Fruit fly (Drosophila melanogaster) whole organism, pupa: Measurements from ENCODE around the gene CG10283.
A peak's percentile ranks its signal among the peaks of the same experiment; 100 is the strongest.

Experiments
- CG10348 ChIP-seq: fragments of 200-800 bp; sonication (Bioruptor generic); IDR thresholded peaks from 2 replicates; pipeline ENCODE4 v1.3.6; 2022; ENCODE audit warnings: missing biosample characterization, missing genetic modification characterization
- CG12605 ChIP-seq: fragments of 200-800 bp; sonication (Bioruptor generic); IDR thresholded peaks from 2 replicates; pipeline ENCODE4 v1.3.6; 2022; ENCODE audit warnings: missing biosample characterization, missing genetic modification characterization
- CG13204 ChIP-seq: fragments of 200-800 bp; sonication (Bioruptor generic); optimal IDR thresholded peaks from 2 replicates; lab custom pipeline; 2018; ENCODE audit warnings: missing biosample characterization, mild to moderate bottlenecking, missing genetic modification characterization, moderate library complexity
- CG14655 ChIP-seq: fragments of 200-800 bp; sonication (Bioruptor generic); optimal IDR thresholded peaks from 3 replicates; lab custom pipeline; 2017; ENCODE audit warnings: mild to moderate bottlenecking, missing biosample characterization, missing genetic modification reagents, missing genetic modification characterization
- CG15710 ChIP-seq: fragments of 200-800 bp; sonication (Bioruptor generic); optimal IDR thresholded peaks from 2 replicates; lab custom pipeline; 2018; ENCODE audit warnings: missing biosample characterization, mild to moderate bottlenecking, missing genetic modification characterization, moderate library complexity
- CG17806 ChIP-seq: fragments of 200-800 bp; sonication (Bioruptor generic); optimal IDR thresholded peaks from 2 replicates; lab custom pipeline; 2018; ENCODE audit warnings: missing biosample characterization, mild to moderate bottlenecking, missing genetic modification characterization, moderate library complexity
- CG32121 ChIP-seq: fragments of 200-800 bp; sonication (Bioruptor generic); IDR thresholded peaks from 2 replicates; pipeline ENCODE4 v1.3.6; 2022; ENCODE audit warnings: missing biosample characterization, missing genetic modification characterization
- CG34367 ChIP-seq: fragments of 200-800 bp; sonication (Bioruptor generic); optimal IDR thresholded peaks from 2 replicates; lab custom pipeline; 2018; ENCODE audit warnings: missing biosample characterization, mild to moderate bottlenecking, missing genetic modification characterization
- CG4496 ChIP-seq: fragments of 200-800 bp; sonication (Bioruptor generic); IDR thresholded peaks from 3 replicates; pipeline ENCODE4 v1.3.6; 2022; ENCODE audit warnings: missing biosample characterization, missing genetic modification characterization
- CG8159 ChIP-seq: fragments of 200-800 bp; sonication (Bioruptor generic); optimal IDR thresholded peaks from 3 replicates; lab custom pipeline; 2018; ENCODE audit warnings: missing biosample characterization, mild to moderate bottlenecking, missing genetic modification characterization, moderate library complexity
- CG8301 ChIP-seq: fragments of 200-800 bp; sonication (Bioruptor generic); optimal IDR thresholded peaks from 2 replicates; lab custom pipeline; 2018; ENCODE audit warnings: missing biosample characterization, mild to moderate bottlenecking, missing genetic modification characterization
- CG9948 ChIP-seq: fragments of 200-800 bp; sonication (Bioruptor generic); optimal IDR thresholded peaks from 2 replicates; lab custom pipeline; 2018; ENCODE audit warnings: missing biosample characterization, mild to moderate bottlenecking, missing genetic modification characterization, moderate library complexity
- D1 ChIP-seq: fragments of 200-800 bp; sonication (Bioruptor generic); optimal IDR thresholded peaks from 2 replicates; lab custom pipeline; 2018; ENCODE audit warnings: missing biosample characterization, mild to moderate bottlenecking, missing genetic modification characterization, moderate library complexity
- EcR ChIP-seq: fragments of 200-800 bp; sonication (Bioruptor generic); optimal IDR thresholded peaks from 3 replicates; lab custom pipeline; 2019; ENCODE audit warnings: missing biosample characterization, missing genetic modification characterization, mild to moderate bottlenecking, moderate library complexity, missing genetic modification reagents
- Ets98B ChIP-seq: fragments of 200-800 bp; sonication (Bioruptor generic); IDR thresholded peaks from 2 replicates; pipeline ENCODE4 v1.3.6; 2022; ENCODE audit warnings: missing biosample characterization, missing genetic modification characterization
- Pif1A ChIP-seq: fragments of 200-800 bp; sonication (Bioruptor generic); optimal IDR thresholded peaks from 3 replicates; lab custom pipeline; 2016; ENCODE audit warnings: missing biosample characterization, missing genetic modification characterization
- Pif1B ChIP-seq: fragments of 200-800 bp; sonication (Bioruptor generic); optimal IDR thresholded peaks from 3 replicates; lab custom pipeline; 2016; ENCODE audit warnings: missing biosample characterization, missing genetic modification characterization
- Snoo ChIP-seq: fragments of 200-800 bp; sonication (Bioruptor generic); optimal IDR thresholded peaks from 3 replicates; lab custom pipeline; 2017; ENCODE audit warnings: missing biosample characterization, mild to moderate bottlenecking, missing genetic modification characterization, inconsistent platforms
- fd96Ca ChIP-seq: fragments of 200-800 bp; sonication (Bioruptor generic); IDR thresholded peaks from 3 replicates; pipeline ENCODE4 v1.3.6; 2022; ENCODE audit warnings: missing biosample characterization, missing genetic modification characterization
- gl ChIP-seq: fragments of 200-800 bp; sonication (Bioruptor generic); optimal IDR thresholded peaks from 2 replicates; lab custom pipeline; 2018; ENCODE audit warnings: missing biosample characterization, mild to moderate bottlenecking, missing genetic modification characterization
- rn ChIP-seq: fragments of 200-800 bp; sonication (Bioruptor generic); IDR thresholded peaks from 2 replicates; pipeline ENCODE4 v1.3.6; 2022; ENCODE audit warnings: missing biosample characterization, missing genetic modification characterization

The CG10283 gene

DNA sequence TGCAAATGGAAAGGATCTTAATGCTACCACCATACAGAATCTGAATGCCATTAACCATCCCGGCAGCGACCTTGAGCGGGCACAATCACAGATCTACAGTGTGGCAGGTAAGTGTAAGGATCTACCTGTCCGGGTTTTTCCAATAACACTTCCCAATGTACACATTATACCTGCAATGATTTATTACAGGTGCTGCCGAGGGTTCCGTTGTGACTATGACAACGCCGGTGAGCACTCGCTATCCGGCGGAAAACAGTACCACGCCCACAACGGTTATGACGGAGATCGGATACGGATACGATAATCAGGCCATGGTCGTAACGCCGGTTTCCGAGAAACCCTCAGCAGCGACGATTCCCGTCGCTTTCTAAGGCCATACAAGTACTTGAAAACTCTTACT lies 2.5 kb upstream of the CG10283 start:
- TF ChIP-seq CG17806 (no peak), gl (tag; lab: Kevin White, UChicago) (no peak), CG12605 (GFP tag; lab: Robert Waterston, UW) (no peak), CG10348 (GFP tag; lab: Robert Waterston, UW) (no peak), rn (GFP tag; lab: Robert Waterston, UW) (no peak), CG8159 (tag; lab: Kevin White, UChicago) (no peak), Pif1A (GFP tag; lab: Kevin White, UChicago) (no peak), EcR (GFP tag; lab: Kevin White, UChicago) (no peak)

DNA sequence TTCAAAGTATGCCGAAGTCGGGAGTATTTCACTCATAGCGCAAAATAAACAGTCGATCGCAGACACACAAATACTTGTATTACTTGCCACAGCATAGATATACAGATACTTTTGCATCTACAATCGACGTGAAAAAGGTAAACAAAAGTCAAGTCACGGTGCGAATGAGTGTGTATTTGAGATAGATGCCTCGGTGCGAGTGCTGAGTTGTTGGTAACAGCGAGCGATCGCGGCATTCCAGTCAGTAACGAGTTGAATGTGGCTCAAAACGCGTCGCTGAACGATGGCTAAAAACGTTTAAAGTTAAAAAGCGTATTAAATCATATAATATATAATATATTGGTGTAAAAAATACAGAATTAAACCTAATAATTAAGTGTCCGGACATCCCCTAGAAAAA lies 898 bp upstream of the CG10283 start, which contains the start of gene grnd:
Gene grnd, plus strand, starts transcription at position 207 of the 400 bp plus-strand sequence.
- TF ChIP-seq EcR (GFP tag; lab: Kevin White, UChicago) (peak; percentile 24), CG8159 (tag; lab: Kevin White, UChicago) (no peak), fd96Ca (GFP tag; lab: Robert Waterston, UW) (no peak; the same call in 2 of the 3 replicates), Pif1A (GFP tag; lab: Kevin White, UChicago) (no peak), gl (tag; lab: Kevin White, UChicago) (no peak), Pif1B (GFP tag; lab: Kevin White, UChicago) (peak; percentile 24), CG15710 (no peak), CG17806 (no peak), CG14655 (GFP tag; lab: Kevin White, UChicago) (no peak), CG13204 (GFP tag; lab: Kevin White, UChicago) (no peak), rn (GFP tag; lab: Robert Waterston, UW) (no peak), Snoo (tag; lab: Kevin White, UChicago) (no peak), CG10348 (GFP tag; lab: Robert Waterston, UW) (no peak), CG4496 (GFP tag; lab: Robert Waterston, UW) (no peak), CG12605 (GFP tag; lab: Robert Waterston, UW) (no peak), D1 (no peak), CG34367 (no peak), CG9948 (no peak), CG32121 (GFP tag; lab: Robert Waterston, UW) (no peak), CG8301 (tag; lab: Kevin White, UChicago) (no peak), Ets98B (GFP tag; lab: Robert Waterston, UW) (peak; percentile 5; the same call in 1 of the 2 replicates)
- TF ChIP-seq, all 21 proteins: peak for 3

DNA sequence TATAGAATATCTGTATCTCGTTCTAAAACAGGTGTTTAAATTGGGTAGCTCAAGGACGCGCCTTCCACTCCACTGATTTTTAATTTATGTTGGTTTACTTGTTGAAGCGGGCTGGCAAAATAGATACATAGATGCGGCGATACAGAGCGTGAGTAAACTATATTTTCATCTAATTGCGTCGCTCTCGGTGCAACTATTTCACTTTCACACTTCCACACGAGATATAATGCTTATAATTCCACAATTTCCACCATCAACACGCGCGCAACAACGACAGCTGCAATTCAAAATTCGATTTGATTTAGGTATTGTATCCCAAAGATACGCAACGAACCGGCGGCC lies 302 bp downstream of the CG10283 start:
- TF ChIP-seq CG32121 (GFP tag; lab: Robert Waterston, UW) (no peak), CG8159 (tag; lab: Kevin White, UChicago) (no peak), Ets98B (GFP tag; lab: Robert Waterston, UW) (no peak), CG9948 (no peak), EcR (GFP tag; lab: Kevin White, UChicago) (no peak), CG10348 (GFP tag; lab: Robert Waterston, UW) (no peak), fd96Ca (GFP tag; lab: Robert Waterston, UW) (no peak), CG12605 (GFP tag; lab: Robert Waterston, UW) (no peak), CG13204 (GFP tag; lab: Kevin White, UChicago) (no peak), CG34367 (no peak), CG17806 (no peak), D1 (no peak), Pif1A (GFP tag; lab: Kevin White, UChicago) (no peak), gl (tag; lab: Kevin White, UChicago) (no peak), Snoo (tag; lab: Kevin White, UChicago) (no peak), rn (GFP tag; lab: Robert Waterston, UW) (no peak), Pif1B (GFP tag; lab: Kevin White, UChicago) (no peak)

DNA sequence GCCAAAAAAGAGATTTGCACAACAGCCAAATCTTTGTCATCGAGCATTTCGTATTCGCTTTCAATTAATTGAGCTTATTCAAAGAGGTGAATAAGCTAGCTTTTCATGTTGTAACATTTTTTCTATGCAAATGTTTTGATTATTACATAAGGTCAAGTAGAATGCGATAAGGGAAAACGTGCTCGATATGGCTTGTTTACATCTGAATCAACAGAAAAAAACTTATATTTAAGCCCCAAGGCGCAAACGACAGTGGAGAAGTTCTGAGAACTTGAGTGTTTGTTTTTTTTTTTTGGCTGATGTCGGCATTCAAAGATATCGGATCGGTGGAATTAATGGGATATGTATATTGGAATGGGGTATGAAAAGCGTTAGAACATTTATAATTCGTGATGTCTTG lies 1.3 kb downstream of the CG10283 start:
- TF ChIP-seq Snoo (tag; lab: Kevin White, UChicago) (no peak), CG8159 (tag; lab: Kevin White, UChicago) (no peak), gl (tag; lab: Kevin White, UChicago) (no peak), CG12605 (GFP tag; lab: Robert Waterston, UW) (no peak), CG10348 (GFP tag; lab: Robert Waterston, UW) (no peak), Pif1A (GFP tag; lab: Kevin White, UChicago) (no peak), CG32121 (GFP tag; lab: Robert Waterston, UW) (no peak)

DNA sequence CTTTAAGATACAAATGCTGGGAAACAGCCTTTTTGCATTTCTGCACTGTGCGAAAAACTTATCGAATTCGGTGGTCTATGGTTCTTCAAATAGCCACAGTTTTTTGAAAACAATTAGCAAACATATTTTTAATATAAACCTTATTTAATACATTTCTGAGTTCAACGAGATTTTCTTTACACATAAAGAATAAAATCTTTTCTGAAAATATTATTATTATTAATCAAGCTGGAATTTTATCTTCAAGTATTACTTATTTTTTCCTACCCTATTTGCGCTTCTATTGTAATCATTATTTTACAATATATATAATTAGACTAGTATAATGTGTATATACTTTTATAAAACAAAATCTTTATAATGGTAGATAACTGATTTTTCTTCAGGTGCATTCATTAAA lies 2.1 kb downstream of the CG10283 start:
- 0 out of 2 replicates have a peak, but pooled peaks have one; percentile 19 for TF ChIP-seq CG12605 (GFP tag; lab: Robert Waterston, UW)
- peak; percentile 49 for TF ChIP-seq Pif1A (GFP tag; lab: Kevin White, UChicago)
- TF ChIP-seq CG14655 (GFP tag; lab: Kevin White, UChicago): peak; percentile 83
- peak; percentile 87 for TF ChIP-seq CG9948
- peak; percentile 77 for TF ChIP-seq CG17806
- TF ChIP-seq CG8159 (tag; lab: Kevin White, UChicago): peak; percentile 84
- TF ChIP-seq rn (GFP tag; lab: Robert Waterston, UW): no peak
- TF ChIP-seq CG15710: peak; percentile 71
- no peak for TF ChIP-seq CG10348 (GFP tag; lab: Robert Waterston, UW)
- TF ChIP-seq gl (tag; lab: Kevin White, UChicago): no peak
- TF ChIP-seq CG34367: peak; percentile 57
- TF ChIP-seq CG8301 (tag; lab: Kevin White, UChicago): peak; percentile 59
- no peak for TF ChIP-seq EcR (GFP tag; lab: Kevin White, UChicago)
- 0 out of 2 replicates have a peak, but pooled peaks have one; percentile 28 for TF ChIP-seq Ets98B (GFP tag; lab: Robert Waterston, UW)
- TF ChIP-seq Snoo (tag; lab: Kevin White, UChicago): no peak
- peak; percentile 74 for TF ChIP-seq D1
- TF ChIP-seq CG4496 (GFP tag; lab: Robert Waterston, UW): 0 out of 3 replicates have a peak, but pooled peaks have one; percentile 24
- TF ChIP-seq fd96Ca (GFP tag; lab: Robert Waterston, UW): no peak
- TF ChIP-seq CG13204 (GFP tag; lab: Kevin White, UChicago): no peak
- peak; percentile 18; the same call in 1 of the 2 replicates for TF ChIP-seq CG32121 (GFP tag; lab: Robert Waterston, UW)
- TF ChIP-seq Pif1B (GFP tag; lab: Kevin White, UChicago): peak; percentile 31
